Fruit fly (Drosophila melanogaster) whole organism, embryonic: ENCODE data around the gene eIF3l.
A peak's percentile ranks its signal among the peaks of the same experiment; 100 is the strongest.

Source experiments
- B-H2 ChIP-seq: fragments of 200-800 bp; sonication (Bioruptor generic); optimal IDR thresholded peaks from 2 replicates; lab custom pipeline; 2018; ENCODE audit warnings: missing biosample characterization, mild to moderate bottlenecking, missing genetic modification characterization
- BtbVII ChIP-seq: fragments of 200-800 bp; sonication (Bioruptor generic); optimal IDR thresholded peaks from 3 replicates; lab custom pipeline; 2017; ENCODE audit warnings: missing biosample characterization, mild to moderate bottlenecking, missing genetic modification characterization
- Bteb2 ChIP-seq: fragments of 200-800 bp; sonication (Bioruptor generic); optimal IDR thresholded peaks from 2 replicates; lab custom pipeline; 2016; ENCODE audit warnings: missing biosample characterization, missing genetic modification characterization
- C15 ChIP-seq: fragments of 200-800 bp; sonication (Bioruptor generic); IDR thresholded peaks from 3 replicates; pipeline ENCODE4 v1.3.6; 2022; ENCODE audit warnings: missing biosample characterization, missing genetic modification characterization
- CG11247 ChIP-seq: fragments of 200-800 bp; sonication (Bioruptor generic); IDR thresholded peaks from 2 replicates; pipeline ENCODE4 v1.3.6; 2022; ENCODE audit warnings: missing biosample characterization, missing genetic modification characterization
- CG11504 ChIP-seq: fragments of 200-800 bp; sonication (Bioruptor generic); optimal IDR thresholded peaks from 3 replicates; lab custom pipeline; 2019; ENCODE audit warnings: missing biosample characterization, mild to moderate bottlenecking, missing genetic modification characterization, moderate library complexity
- CG1603 ChIP-seq: fragments of 200-800 bp; sonication (Bioruptor generic); optimal IDR thresholded peaks from 2 replicates; lab custom pipeline; 2019; ENCODE audit warnings: missing biosample characterization, mild to moderate bottlenecking, missing genetic modification characterization, moderate library complexity
- CG17568 ChIP-seq: fragments of 200-800 bp; sonication (Bioruptor generic); optimal IDR thresholded peaks from 2 replicates; lab custom pipeline; 2018; ENCODE audit warnings: missing biosample characterization, mild to moderate bottlenecking, missing genetic modification characterization, moderate library complexity
- CG30403 ChIP-seq: fragments of 200-800 bp; sonication (Bioruptor generic); optimal IDR thresholded peaks from 3 replicates; lab custom pipeline; 2016; ENCODE audit warnings: missing biosample characterization, missing genetic modification characterization
- CG30431 ChIP-seq: fragments of 200-800 bp; sonication (Bioruptor generic); optimal IDR thresholded peaks from 2 replicates; lab custom pipeline; 2017; ENCODE audit warnings: missing biosample characterization, missing genetic modification characterization
- CG42726 ChIP-seq: fragments of 200-800 bp; sonication (Bioruptor generic); IDR thresholded peaks from 2 replicates; pipeline ENCODE4 v1.3.6; 2022; ENCODE audit warnings: missing biosample characterization, missing genetic modification characterization; ENCODE audit not compliant: partially characterized antibody
- CG4360 ChIP-seq: fragments of 200-800 bp; sonication (Bioruptor generic); IDR thresholded peaks from 2 replicates; pipeline ENCODE4 v1.3.6; 2022; ENCODE audit warnings: missing biosample characterization, missing genetic modification characterization
- CG4707 ChIP-seq: fragments of 200-800 bp; sonication (Bioruptor generic); optimal IDR thresholded peaks from 2 replicates; lab custom pipeline; 2018; ENCODE audit warnings: missing biosample characterization, mild to moderate bottlenecking, missing genetic modification characterization, moderate library complexity
- CG6272 ChIP-seq: fragments of 200-800 bp; sonication (Bioruptor generic); IDR thresholded peaks from 2 replicates; pipeline ENCODE4 v1.3.6; 2022; ENCODE audit warnings: missing biosample characterization, missing genetic modification characterization
- CHES-1-like ChIP-seq: fragments of 200-800 bp; sonication (Bioruptor generic); optimal IDR thresholded peaks from 2 replicates; lab custom pipeline; 2016; ENCODE audit warnings: missing biosample characterization, missing genetic modification characterization
- CoRest ChIP-seq: fragments of 200-800 bp; sonication (Bioruptor generic); optimal IDR thresholded peaks from 3 replicates; lab custom pipeline; 2018; ENCODE audit warnings: missing biosample characterization, mild to moderate bottlenecking, missing genetic modification characterization, moderate library complexity
- Ets97D ChIP-seq: fragments of 200-800 bp; sonication (Bioruptor generic); optimal IDR thresholded peaks from 3 replicates; lab custom pipeline; 2016; ENCODE audit warnings: missing biosample characterization, missing genetic modification characterization
- HLH4C ChIP-seq: fragments of 200-800 bp; sonication (Bioruptor generic); IDR thresholded peaks from 3 replicates; pipeline ENCODE4 v1.3.6; 2022; ENCODE audit warnings: missing biosample characterization, missing genetic modification characterization; ENCODE audit not compliant: partially characterized antibody
- HmgD ChIP-seq: fragments of 200-800 bp; sonication (Bioruptor generic); optimal IDR thresholded peaks from 3 replicates; lab custom pipeline; 2016; ENCODE audit warnings: missing biosample characterization, missing genetic modification characterization
- Hr39 ChIP-seq: fragments of >200 bp; optimal IDR thresholded peaks from 2 replicates; lab custom pipeline; 2017
- Lhr ChIP-seq: fragments of 200-800 bp; sonication (Bioruptor generic); optimal IDR thresholded peaks from 3 replicates; lab custom pipeline; 2017; ENCODE audit warnings: mild to moderate bottlenecking, missing biosample characterization, missing genetic modification reagents, missing genetic modification characterization
- Mes4 ChIP-seq: fragments of 200-800 bp; sonication (Bioruptor generic); optimal IDR thresholded peaks from 2 replicates; lab custom pipeline; 2016; ENCODE audit warnings: missing biosample characterization, missing genetic modification characterization
- PHDP ChIP-seq: fragments of 200-800 bp; sonication (Bioruptor generic); optimal IDR thresholded peaks from 3 replicates; lab custom pipeline; 2018; ENCODE audit warnings: missing biosample characterization, mild to moderate bottlenecking, missing genetic modification characterization, moderate library complexity
- Scr ChIP-seq: fragments of 200-800 bp; sonication (Bioruptor generic); IDR thresholded peaks from 2 replicates; pipeline ENCODE4 v1.3.6; 2022; ENCODE audit warnings: missing biosample characterization, missing genetic modification characterization; ENCODE audit not compliant: partially characterized antibody
- Sox102F ChIP-seq: fragments of 200-800 bp; sonication (Bioruptor generic); optimal IDR thresholded peaks from 2 replicates; lab custom pipeline; 2018; ENCODE audit warnings: missing biosample characterization, mild to moderate bottlenecking, missing genetic modification characterization, moderate library complexity
- Ssrp ChIP-seq: fragments of 200-800 bp; sonication (Bioruptor generic); optimal IDR thresholded peaks from 2 replicates; lab custom pipeline; 2018; ENCODE audit warnings: missing biosample characterization, mild to moderate bottlenecking, missing genetic modification characterization, moderate library complexity
- TFAM ChIP-seq: fragments of 200-800 bp; sonication (Bioruptor generic); optimal IDR thresholded peaks from 2 replicates; lab custom pipeline; 2017; ENCODE audit warnings: missing biosample characterization, missing genetic modification characterization, inconsistent platforms
- al ChIP-seq: fragments of 200-800 bp; sonication (Bioruptor generic); IDR thresholded peaks from 2 replicates; pipeline ENCODE4 v1.3.6; 2022; ENCODE audit warnings: missing biosample characterization, missing genetic modification characterization
- az2 ChIP-seq: fragments of 200-800 bp; sonication (Bioruptor generic); optimal IDR thresholded peaks from 3 replicates; lab custom pipeline; 2016; ENCODE audit warnings: missing biosample characterization, missing genetic modification characterization
- dm ChIP-seq: fragments of 200-800 bp; sonication (Bioruptor generic); optimal IDR thresholded peaks from 3 replicates; lab custom pipeline; 2016; ENCODE audit warnings: missing biosample characterization, missing genetic modification characterization
- fd3F ChIP-seq: fragments of 200-800 bp; sonication (Bioruptor generic); optimal IDR thresholded peaks from 2 replicates; lab custom pipeline; 2018; ENCODE audit warnings: missing biosample characterization, mild to moderate bottlenecking, missing genetic modification characterization, moderate library complexity
- fd64A ChIP-seq: fragments of 200-800 bp; sonication (Bioruptor generic); optimal IDR thresholded peaks from 3 replicates; lab custom pipeline; 2018; ENCODE audit warnings: missing biosample characterization, mild to moderate bottlenecking, missing genetic modification characterization
- ftz-f1 ChIP-seq: fragments of 200-800 bp; sonication (Bioruptor generic); optimal IDR thresholded peaks from 2 replicates; lab custom pipeline; 2016; ENCODE audit warnings: missing biosample characterization, missing genetic modification characterization
- fu2 ChIP-seq: fragments of 200-800 bp; sonication (Bioruptor generic); optimal IDR thresholded peaks from 2 replicates; lab custom pipeline; 2016; ENCODE audit warnings: missing biosample characterization, missing genetic modification characterization
- gsb-n ChIP-seq: fragments of 200-800 bp; sonication (Bioruptor generic); optimal IDR thresholded peaks from 3 replicates; lab custom pipeline; 2018; ENCODE audit warnings: missing biosample characterization, mild to moderate bottlenecking, missing genetic modification characterization
- hb ChIP-seq: fragments of 200-800 bp; sonication (Bioruptor generic); IDR thresholded peaks from 3 replicates; pipeline ENCODE4 v1.3.6; 2022; ENCODE audit warnings: missing biosample characterization, missing genetic modification characterization; ENCODE audit not compliant: partially characterized antibody
- hbn ChIP-seq: fragments of 200-800 bp; sonication (Bioruptor generic); IDR thresholded peaks from 2 replicates; pipeline ENCODE4 v1.3.6; 2022; ENCODE audit warnings: missing biosample characterization, missing genetic modification characterization; ENCODE audit not compliant: partially characterized antibody
- lbe ChIP-seq: fragments of 200-800 bp; sonication (Bioruptor generic); optimal IDR thresholded peaks from 2 replicates; lab custom pipeline; 2016; ENCODE audit warnings: missing biosample characterization, mild to moderate bottlenecking, missing genetic modification characterization
- lola ChIP-seq, 3 experiments: fragments of >200 bp in 2 of 3; fragments of 200-800 bp in 1 of 3; sonication (Bioruptor generic) in 1 of 3; optimal IDR thresholded peaks; 2 replicates each; lab custom pipeline; 2017 to 2019; ENCODE audit warnings: missing biosample characterization in 3 of 3, missing genetic modification characterization in 3 of 3, mild to moderate bottlenecking in 1 of 3, moderate library complexity in 1 of 3
- peb ChIP-seq: fragments of 200-800 bp; sonication (Bioruptor generic); IDR thresholded peaks from 2 replicates; pipeline ENCODE4 v1.3.6; 2022; ENCODE audit warnings: missing biosample characterization, missing genetic modification characterization
- repo ChIP-seq: fragments of 200-800 bp; sonication (Bioruptor generic); optimal IDR thresholded peaks from 2 replicates; lab custom pipeline; 2016; ENCODE audit warnings: missing biosample characterization, missing genetic modification characterization
- sima ChIP-seq: fragments of 200-800 bp; sonication (Bioruptor generic); optimal IDR thresholded peaks from 2 replicates; lab custom pipeline; 2016; ENCODE audit warnings: missing biosample characterization, missing genetic modification characterization
- sna ChIP-seq: fragments of 200-800 bp; sonication (Bioruptor generic); IDR thresholded peaks from 2 replicates; pipeline ENCODE4 v1.3.6; 2022; ENCODE audit warnings: missing biosample characterization, missing genetic modification characterization; ENCODE audit not compliant: partially characterized antibody
- tgo ChIP-seq: fragments of 200-800 bp; sonication (Bioruptor generic); IDR thresholded peaks from 3 replicates; pipeline ENCODE4 v1.3.6; 2022; ENCODE audit warnings: missing biosample characterization, missing genetic modification characterization
- tll ChIP-seq, 2 experiments: fragments of 200-800 bp in 1 of 2; fragments of >200 bp in 1 of 2; sonication (Bioruptor generic) in 1 of 2; optimal IDR thresholded peaks; 2 replicates each; lab custom pipeline; 2017 to 2019; ENCODE audit warnings: missing biosample characterization in 2 of 2, missing genetic modification characterization in 2 of 2, mild to moderate bottlenecking in 1 of 2, moderate library complexity in 1 of 2
- twi ChIP-seq: fragments of 200-800 bp; optimal IDR thresholded peaks from 2 replicates; lab custom pipeline; 2019; ENCODE audit warnings: missing biosample characterization, mild to moderate bottlenecking, missing genetic modification characterization, moderate library complexity
- yki ChIP-seq: fragments of >200 bp; optimal IDR thresholded peaks from 3 replicates; lab custom pipeline; 2018
- z ChIP-seq: fragments of 200-800 bp; sonication (Bioruptor generic); IDR thresholded peaks from 3 replicates; pipeline ENCODE4 v1.3.6; 2022; ENCODE audit warnings: missing biosample characterization, missing genetic modification characterization

eIF3l gene

dm6 chr3L:12145709-12146694, at the start of gene eIF3l, which contains the start of gene Nrx-IV:
Gene eIF3l (minus strand): TSS chr3L:12146097.
Gene Nrx-IV (plus strand): TSS chr3L:12146519.
- TF ChIP-seq CG17568 (GFP tag; lab: Kevin White, UChicago): no peak
- TF ChIP-seq lola (GFP tag; optimal IDR thresholded peaks at IDR 0.05; lab: Kevin White, UChicago): no peak
- TF ChIP-seq twi (tag; lab: Kevin White, UChicago): no peak
- TF ChIP-seq peb (GFP tag; lab: Robert Waterston, UW): no peak
- TF ChIP-seq C15: no peak
- TF ChIP-seq az2: no peak
- TF ChIP-seq CG11247 (GFP tag; lab: Robert Waterston, UW): no peak
- TF ChIP-seq PHDP: no peak
- TF ChIP-seq HLH4C: peak; percentile 69
- no peak for TF ChIP-seq CHES-1-like (GFP tag; lab: Kevin White, UChicago)
- no peak for TF ChIP-seq repo (GFP tag; lab: Kevin White, UChicago)
- peak; percentile 41; the same call in 1 of the 2 replicates for TF ChIP-seq sna (GFP tag; lab: Robert Waterston, UW)
- no peak for TF ChIP-seq z (GFP tag; lab: Robert Waterston, UW)
- no peak for TF ChIP-seq TFAM (GFP tag; lab: Kevin White, UChicago)
- no peak for TF ChIP-seq Mes4 (GFP tag; lab: Kevin White, UChicago)
- peak; percentile 57 for TF ChIP-seq CG42726 (GFP tag; lab: Robert Waterston, UW)
- peak; percentile 1 for TF ChIP-seq Bteb2
- TF ChIP-seq tll (GFP tag; optimal IDR thresholded peaks at IDR 0.05; lab: Kevin White, UChicago): no peak
- TF ChIP-seq BtbVII (GFP tag; lab: Kevin White, UChicago): no peak
- TF ChIP-seq CG6272 (GFP tag; lab: Robert Waterston, UW): no peak
- TF ChIP-seq al (GFP tag; lab: Robert Waterston, UW): no peak
- TF ChIP-seq HmgD: no peak
- no peak for TF ChIP-seq CG1603
- TF ChIP-seq fu2: no peak
- peak; percentile 14 for TF ChIP-seq Ets97D
- TF ChIP-seq dm (GFP tag; lab: Kevin White, UChicago): no peak
- no peak for TF ChIP-seq CG4707 (GFP tag; lab: Kevin White, UChicago)
- no peak for TF ChIP-seq gsb-n (tag; lab: Kevin White, UChicago)
- no peak for TF ChIP-seq CoRest (tag; lab: Kevin White, UChicago)
- no peak for TF ChIP-seq Hr39 (lab: Kevin White, UChicago)
- no peak for TF ChIP-seq Lhr (GFP tag; lab: Kevin White, UChicago)
- TF ChIP-seq ftz-f1 (GFP tag; lab: Kevin White, UChicago): no peak
- TF ChIP-seq B-H2 (GFP tag; lab: Kevin White, UChicago): no peak
- TF ChIP-seq CG4360 (GFP tag; lab: Robert Waterston, UW): 0 out of 2 replicates have a peak, but pooled peaks have one; percentile 6
- TF ChIP-seq fd3F (GFP tag; lab: Kevin White, UChicago): no peak
- no peak for TF ChIP-seq fd64A
- TF ChIP-seq Ssrp (tag; lab: Kevin White, UChicago): no peak
- TF ChIP-seq CG30431: no peak
- no peak for TF ChIP-seq lbe (GFP tag; lab: Kevin White, UChicago)
- no peak for TF ChIP-seq Sox102F (GFP tag; lab: Kevin White, UChicago)
- peak; percentile 14 for TF ChIP-seq CG30403
- no peak for TF ChIP-seq hb
- no peak for TF ChIP-seq CG11504
- TF ChIP-seq tgo (GFP tag; lab: Robert Waterston, UW): no peak
- TF ChIP-seq Scr: peak; percentile 80
- peak; percentile 59; the same call in 1 of the 2 replicates for TF ChIP-seq hbn (GFP tag; lab: Robert Waterston, UW)
- TF ChIP-seq sima: no peak
- no peak for TF ChIP-seq yki (lab: Kevin White, UChicago)
